Fruit fly (Drosophila melanogaster) S2 (cell line): ENCODE measurements around the gene ppk7.

ENCODE experiments used
- CG8478 ChIP-seq: fragments of >200 bp; optimal IDR thresholded peaks from 2 replicates; lab custom pipeline; 2018
- CTCF ChIP-seq, 2 experiments: fragments of >200 bp; optimal IDR thresholded peaks; 2 replicates each; lab custom pipeline; 2018

- TF ChIP-seq CTCF (optimal IDR thresholded peaks at IDR 0.05; lab: Kevin White, UChicago) (no peak), CG8478 (lab: Kevin White, UChicago) (no peak)
These were observed 15.2 kb upstream of the ppk7 start for dm6 chr2L:6369286-6369685.
